Fruit fly (Drosophila melanogaster): ENCODE measurements around the gene CG9674.

dm6 chr3L:16808139-16808538, 608 bp upstream of the CG9674 start:
- TF ChIP-seq pan (optimal IDR thresholded peaks at IDR 0.05) (no peak), Dll (optimal IDR thresholded peaks at IDR 0.05) (no peak)
